Worm (Caenorhabditis elegans): Measurements from ENCODE around the gene C03G6.17.

Gene C03G6.17

DNA sequence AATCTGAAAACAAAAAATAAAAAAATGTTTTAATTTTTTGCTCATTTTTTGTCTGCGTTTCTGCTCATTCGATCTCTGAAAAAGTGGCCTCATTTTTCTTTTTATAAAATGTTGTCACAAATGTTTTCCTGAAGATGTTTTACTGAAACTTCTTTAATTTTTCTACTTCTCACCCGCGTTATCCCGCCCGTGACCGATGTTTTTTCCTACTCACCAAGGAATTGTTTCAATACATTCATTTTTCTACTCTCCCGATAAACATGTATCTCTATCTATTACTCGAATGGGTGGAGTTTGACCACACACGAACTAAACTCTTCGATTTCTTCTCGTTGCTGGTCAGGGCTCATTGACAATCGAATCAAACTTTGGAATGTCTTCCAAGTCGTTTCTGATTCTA, 50.0 kb downstream of the C03G6.17 start, which contains the start of gene F10G2.2:
TSS of gene F10G2.2 (plus strand) at position 301 of the 400 bp plus-strand sequence.
- TF ChIP-seq ztf-16 (tag; optimal IDR thresholded peaks at IDR 0.05) = no peak
- TF ChIP-seq pat-9 (tag; optimal IDR thresholded peaks at IDR 0.05) = no peak
- no peak for TF ChIP-seq ceh-14 (tag; optimal IDR thresholded peaks at IDR 0.05)
- TF ChIP-seq ceh-22 (tag; optimal IDR thresholded peaks at IDR 0.05) = no peak
- TF ChIP-seq ceh-18 (tag; optimal IDR thresholded peaks at IDR 0.05) = no peak
- no peak for TF ChIP-seq C38D4.7 (GFP tag; optimal IDR thresholded peaks at IDR 0.05)
- no peak for TF ChIP-seq lim-6 (tag; optimal IDR thresholded peaks at IDR 0.05)
- no peak for TF ChIP-seq ceh-30 (tag; optimal IDR thresholded peaks at IDR 0.05)
- TF ChIP-seq mec-3 (tag; optimal IDR thresholded peaks at IDR 0.05; ENCODE audit: borderline replicate concordance) = no peak
- no peak for TF ChIP-seq ceh-2 (tag; optimal IDR thresholded peaks at IDR 0.05)
- no peak for TF ChIP-seq pax-1 (tag; optimal IDR thresholded peaks at IDR 0.05)
- TF ChIP-seq pros-1 (tag; optimal IDR thresholded peaks at IDR 0.05) = no peak
- TF ChIP-seq unc-55 (GFP tag; optimal IDR thresholded peaks at IDR 0.05) = no peak
- TF ChIP-seq fax-1 (tag; optimal IDR thresholded peaks at IDR 0.05) = no peak
- TF ChIP-seq dve-1 (tag; optimal IDR thresholded peaks at IDR 0.05) = no peak
- TF ChIP-seq nhr-11 (tag; optimal IDR thresholded peaks at IDR 0.05) = no peak
- TF ChIP-seq fkh-6 (tag; optimal IDR thresholded peaks at IDR 0.05) = no peak
- TF ChIP-seq F13H6.1 (tag; optimal IDR thresholded peaks at IDR 0.05) = no peak
- TF ChIP-seq unc-42 (tag; optimal IDR thresholded peaks at IDR 0.05) = no peak

Measured in whole organism, late embryonic.